Fruit fly (Drosophila melanogaster) whole organism, embryonic: ENCODE results near the gene CG12362.

Source experiments
- Asciz ChIP-seq: fragments of 200-800 bp; sonication (Bioruptor generic); optimal IDR thresholded peaks from 2 replicates; lab custom pipeline; 2017; ENCODE audit warnings: missing biosample characterization, mild to moderate bottlenecking, missing genetic modification characterization, missing genetic modification reagents
- BEAF-32 ChIP-seq: fragments of 200-800 bp; sonication (Bioruptor generic); optimal IDR thresholded peaks from 3 replicates; lab custom pipeline; 2017; ENCODE audit warnings: missing biosample characterization, missing genetic modification characterization, mild to moderate bottlenecking, moderate library complexity, missing genetic modification reagents
- CG12391 ChIP-seq: fragments of 200-800 bp; sonication (Bioruptor generic); optimal IDR thresholded peaks from 3 replicates; lab custom pipeline; 2018; ENCODE audit warnings: missing biosample characterization, mild to moderate bottlenecking, missing genetic modification characterization, moderate library complexity
- CG13287 ChIP-seq: fragments of 200-800 bp; sonication (Bioruptor generic); IDR thresholded peaks from 2 replicates; pipeline ENCODE4 v1.3.6; 2022; ENCODE audit warnings: missing biosample characterization, missing genetic modification characterization; ENCODE audit not compliant: partially characterized antibody
- CG14667 ChIP-seq: fragments of 200-800 bp; sonication (Bioruptor generic); IDR thresholded peaks from 2 replicates; pipeline ENCODE4 v1.3.6; 2022; ENCODE audit warnings: missing biosample characterization, missing genetic modification characterization
- CG15269 ChIP-seq: fragments of 200-800 bp; sonication (Bioruptor generic); optimal IDR thresholded peaks from 2 replicates; lab custom pipeline; 2018; ENCODE audit warnings: missing biosample characterization, mild to moderate bottlenecking, missing genetic modification characterization, moderate library complexity
- CG15479 ChIP-seq: fragments of 200-800 bp; sonication (Bioruptor generic); optimal IDR thresholded peaks from 3 replicates; lab custom pipeline; 2019; ENCODE audit warnings: missing biosample characterization, mild to moderate bottlenecking, missing genetic modification characterization, moderate library complexity
- CG18764 ChIP-seq: fragments of 200-800 bp; sonication (Bioruptor generic); optimal IDR thresholded peaks from 3 replicates; lab custom pipeline; 2016; ENCODE audit warnings: missing biosample characterization, missing genetic modification characterization
- CG31441 ChIP-seq: fragments of 200-800 bp; sonication (Bioruptor generic); IDR thresholded peaks from 2 replicates; pipeline ENCODE4 v1.3.6; 2022; ENCODE audit warnings: missing biosample characterization, missing genetic modification characterization
- CG6654 ChIP-seq: fragments of 200-800 bp; sonication (Bioruptor generic); optimal IDR thresholded peaks from 2 replicates; lab custom pipeline; 2017; ENCODE audit warnings: missing biosample characterization, mild to moderate bottlenecking, missing genetic modification characterization
- CG6683 ChIP-seq: fragments of 200-800 bp; sonication (Bioruptor generic); optimal IDR thresholded peaks from 2 replicates; lab custom pipeline; 2017; ENCODE audit warnings: missing biosample characterization, mild to moderate bottlenecking, missing genetic modification characterization, missing genetic modification reagents
- CG8478 ChIP-seq: fragments of >200 bp; optimal IDR thresholded peaks from 2 replicates; lab custom pipeline; 2018
- CG9437 ChIP-seq: fragments of 200-800 bp; sonication (Bioruptor generic); optimal IDR thresholded peaks from 2 replicates; lab custom pipeline; 2018; ENCODE audit warnings: missing biosample characterization, mild to moderate bottlenecking, missing genetic modification characterization
- CG9797 ChIP-seq: fragments of 200-800 bp; sonication (Bioruptor generic); optimal IDR thresholded peaks from 3 replicates; lab custom pipeline; 2018; ENCODE audit warnings: missing biosample characterization, mild to moderate bottlenecking, missing genetic modification characterization
- CTCF ChIP-seq: fragments of 200-800 bp; sonication (Bioruptor generic); optimal IDR thresholded peaks from 2 replicates; lab custom pipeline; 2017; ENCODE audit warnings: missing biosample characterization, mild to moderate bottlenecking, missing genetic modification characterization, moderate library complexity
- CkIIα-i1 ChIP-seq: fragments of 200-800 bp; sonication (Bioruptor generic); IDR thresholded peaks from 2 replicates; pipeline ENCODE4 v1.3.6; 2022; ENCODE audit warnings: missing biosample characterization, missing genetic modification characterization
- Dp ChIP-seq: fragments of 200-800 bp; sonication (Bioruptor generic); optimal IDR thresholded peaks from 2 replicates; lab custom pipeline; 2018; ENCODE audit warnings: missing biosample characterization, mild to moderate bottlenecking, missing genetic modification characterization, moderate library complexity
- E2f2 ChIP-seq: fragments of 200-800 bp; sonication (Bioruptor generic); IDR thresholded peaks from 2 replicates; pipeline ENCODE4 v1.3.6; 2022; ENCODE audit warnings: missing biosample characterization, missing genetic modification characterization
- GATAe ChIP-seq: fragments of 200-800 bp; sonication (Bioruptor generic); conservative IDR thresholded peaks from 2 replicates; pipeline ENCODE4 v1.3.6; 2022; ENCODE audit warnings: missing biosample characterization, missing genetic modification characterization
- HLH3B ChIP-seq: fragments of 200-800 bp; sonication (Bioruptor generic); IDR thresholded peaks from 2 replicates; pipeline ENCODE4 v1.3.6; 2022; ENCODE audit warnings: missing biosample characterization, missing genetic modification characterization
- Lpt ChIP-seq: fragments of >200 bp; optimal IDR thresholded peaks from 2 replicates; lab custom pipeline; 2018; ENCODE audit warnings: missing biosample characterization, missing genetic modification characterization
- Nf-YC ChIP-seq: fragments of 200-800 bp; optimal IDR thresholded peaks from 3 replicates; lab custom pipeline; 2019; ENCODE audit warnings: missing biosample characterization, mild to moderate bottlenecking, missing genetic modification characterization, moderate library complexity
- Oaz ChIP-seq: fragments of 200-800 bp; sonication (Bioruptor generic); IDR thresholded peaks from 2 replicates; pipeline ENCODE4 v1.3.6; 2022; ENCODE audit warnings: missing biosample characterization, missing genetic modification characterization
- Opbp ChIP-seq: fragments of 200-800 bp; sonication (Bioruptor generic); IDR thresholded peaks from 3 replicates; pipeline ENCODE4 v1.3.6; 2022; ENCODE audit warnings: missing biosample characterization, missing genetic modification characterization; ENCODE audit not compliant: partially characterized antibody
- Optix ChIP-seq: fragments of 200-800 bp; sonication (Bioruptor generic); IDR thresholded peaks from 3 replicates; pipeline ENCODE4 v1.3.6; 2022; ENCODE audit warnings: missing biosample characterization, missing genetic modification characterization
- amos ChIP-seq: fragments of 200-800 bp; sonication (Bioruptor generic); IDR thresholded peaks from 2 replicates; pipeline ENCODE4 v1.3.6; 2022; ENCODE audit warnings: missing biosample characterization, missing genetic modification characterization; ENCODE audit not compliant: partially characterized antibody
- ash1 ChIP-seq: fragments of 200-800 bp; sonication (Bioruptor generic); optimal IDR thresholded peaks from 2 replicates; lab custom pipeline; 2018; ENCODE audit warnings: missing biosample characterization, mild to moderate bottlenecking, missing genetic modification characterization
- ewg ChIP-seq: fragments of 200-800 bp; sonication (Bioruptor generic); optimal IDR thresholded peaks from 3 replicates; lab custom pipeline; 2017; ENCODE audit warnings: mild to moderate bottlenecking, missing biosample characterization, missing genetic modification reagents, missing genetic modification characterization
- gfzf ChIP-seq: fragments of 200-800 bp; sonication (Bioruptor generic); optimal IDR thresholded peaks from 2 replicates; lab custom pipeline; 2016; ENCODE audit warnings: missing biosample characterization, mild to moderate bottlenecking, missing genetic modification characterization, moderate library complexity
- grau ChIP-seq: fragments of 200-800 bp; optimal IDR thresholded peaks from 3 replicates; lab custom pipeline; 2019; ENCODE audit warnings: missing biosample characterization, mild to moderate bottlenecking, missing genetic modification characterization, moderate library complexity
- h ChIP-seq: fragments of >200 bp; optimal IDR thresholded peaks from 2 replicates; lab custom pipeline; 2017
- knrl ChIP-seq: fragments of 200-800 bp; sonication (Bioruptor generic); IDR thresholded peaks from 3 replicates; pipeline ENCODE4 v1.3.6; 2022; ENCODE audit warnings: missing biosample characterization, missing genetic modification characterization; ENCODE audit not compliant: partially characterized antibody
- lbe ChIP-seq: fragments of 200-800 bp; sonication (Bioruptor generic); optimal IDR thresholded peaks from 2 replicates; lab custom pipeline; 2016; ENCODE audit warnings: missing biosample characterization, mild to moderate bottlenecking, missing genetic modification characterization
- pita ChIP-seq: fragments of 200-800 bp; sonication (Bioruptor generic); optimal IDR thresholded peaks from 2 replicates; lab custom pipeline; 2017; ENCODE audit warnings: missing biosample characterization, mild to moderate bottlenecking, missing genetic modification characterization
- pzg ChIP-seq: fragments of 200-800 bp; sonication (Bioruptor generic); optimal IDR thresholded peaks from 3 replicates; lab custom pipeline; 2018; ENCODE audit warnings: missing biosample characterization, mild to moderate bottlenecking, missing genetic modification characterization, moderate library complexity
- rib ChIP-seq: fragments of 200-800 bp; sonication (Bioruptor generic); IDR thresholded peaks from 2 replicates; pipeline ENCODE4 v1.3.6; 2022; ENCODE audit warnings: missing biosample characterization, missing genetic modification characterization
- ro ChIP-seq: fragments of 200-800 bp; sonication (Bioruptor generic); IDR thresholded peaks from 2 replicates; pipeline ENCODE4 v1.3.6; 2022; ENCODE audit warnings: missing biosample characterization, missing genetic modification characterization
- schlank ChIP-seq: fragments of 200-800 bp; sonication (Bioruptor generic); optimal IDR thresholded peaks from 2 replicates; lab custom pipeline; 2018; ENCODE audit warnings: missing biosample characterization, mild to moderate bottlenecking, missing genetic modification characterization
- seq ChIP-seq: fragments of 200-800 bp; sonication (Bioruptor generic); IDR thresholded peaks from 2 replicates; pipeline ENCODE4 v1.3.6; 2022; ENCODE audit warnings: missing biosample characterization, missing genetic modification characterization
- stwl ChIP-seq: fragments of 200-800 bp; sonication (Bioruptor generic); optimal IDR thresholded peaks from 3 replicates; lab custom pipeline; 2018; ENCODE audit warnings: missing biosample characterization, mild to moderate bottlenecking, missing genetic modification characterization, moderate library complexity
- trem ChIP-seq: fragments of 200-800 bp; optimal IDR thresholded peaks from 3 replicates; lab custom pipeline; 2019; ENCODE audit warnings: missing biosample characterization, mild to moderate bottlenecking, missing genetic modification characterization, moderate library complexity
- zfh2 ChIP-seq: fragments of 200-800 bp; sonication (Bioruptor generic); optimal IDR thresholded peaks from 2 replicates; lab custom pipeline; 2016; ENCODE audit warnings: missing biosample characterization, missing genetic modification characterization

Gene CG12362

DNA sequence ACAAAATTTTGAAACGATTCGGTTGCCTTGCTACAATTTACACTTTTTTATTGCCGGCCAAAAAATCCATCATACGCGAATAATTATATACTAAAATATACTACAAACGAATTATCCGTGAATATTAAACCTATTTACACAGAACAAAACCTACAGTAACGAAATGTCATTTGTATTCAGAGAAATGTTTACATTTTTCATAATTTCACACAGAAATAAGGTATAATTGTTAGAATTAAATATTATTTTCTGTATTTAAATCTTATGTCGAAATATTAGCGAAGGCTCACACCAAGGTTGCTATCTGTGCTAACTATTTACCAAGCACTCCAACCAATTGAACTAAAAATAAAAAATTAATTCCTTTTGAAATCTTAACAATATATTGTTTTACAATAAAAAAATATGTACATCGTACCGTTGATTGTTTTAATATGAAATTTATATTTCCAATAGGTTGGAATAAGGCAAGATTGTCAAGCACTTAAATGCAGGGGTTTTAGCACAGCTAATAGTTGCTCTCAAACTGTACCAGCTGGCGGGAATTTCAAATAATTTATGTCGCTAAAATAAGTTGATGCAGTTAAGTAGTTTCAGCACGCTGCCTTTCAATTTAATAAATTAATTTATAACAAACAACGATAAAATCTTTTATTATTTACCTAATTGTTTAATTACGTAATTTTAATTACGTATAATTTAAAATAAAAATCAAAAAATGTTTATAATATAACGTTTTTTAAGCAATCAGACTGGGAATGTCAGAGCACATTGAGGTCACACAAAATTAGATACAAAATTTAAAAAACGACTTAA lies 50.6 kb downstream of the CG12362 start, which contains the start of the genes Gem3 and CG32061:
Gem3 (minus strand) TSS at position 51 of the 816 bp plus-strand sequence.
CG32061 (plus strand) TSS at position 766 of the 816 bp plus-strand sequence.
- TF ChIP-seq rib = no peak
- TF ChIP-seq ro (GFP tag; lab: Robert Waterston, UW) = no peak
- no peak for TF ChIP-seq CG12391 (tag; lab: Kevin White, UChicago)
- no peak for TF ChIP-seq ash1
- TF ChIP-seq CG6654 (GFP tag; lab: Kevin White, UChicago) = peak; percentile 98
- TF ChIP-seq CG15269 (tag; lab: Kevin White, UChicago) = no peak
- TF ChIP-seq CG6683 (GFP tag; lab: Kevin White, UChicago) = no peak
- TF ChIP-seq CG9437 (GFP tag; lab: Kevin White, UChicago) = no peak
- TF ChIP-seq Optix (GFP tag; lab: Robert Waterston, UW) = no peak
- no peak for TF ChIP-seq CG18764 (GFP tag; lab: Kevin White, UChicago)
- TF ChIP-seq stwl (tag; lab: Kevin White, UChicago) = peak; percentile 32
- no peak for TF ChIP-seq GATAe (GFP tag; lab: Robert Waterston, UW)
- peak; percentile 6 for TF ChIP-seq CG9797 (GFP tag; lab: Kevin White, UChicago)
- TF ChIP-seq HLH3B (GFP tag; lab: Robert Waterston, UW) = no peak
- no peak for TF ChIP-seq zfh2 (GFP tag; lab: Kevin White, UChicago)
- TF ChIP-seq Lpt (GFP tag; lab: Kevin White, UChicago) = no peak
- TF ChIP-seq CG13287 = peak; percentile 22; the same call in 1 of the 2 replicates
- TF ChIP-seq E2f2 (GFP tag; lab: Robert Waterston, UW) = peak; percentile 89
- TF ChIP-seq trem (tag; lab: Kevin White, UChicago) = peak; percentile 20
- TF ChIP-seq ewg (GFP tag; lab: Kevin White, UChicago) = no peak
- peak; percentile 27 for TF ChIP-seq BEAF-32 (GFP tag; lab: Kevin White, UChicago)
- TF ChIP-seq knrl (GFP tag; lab: Robert Waterston, UW) = peak; percentile 28; the same call in 1 of the 3 replicates
- TF ChIP-seq Dp (GFP tag; lab: Kevin White, UChicago) = peak; percentile 66
- TF ChIP-seq Asciz (GFP tag; lab: Kevin White, UChicago) = no peak
- TF ChIP-seq CkIIα-i1 (GFP tag; lab: Robert Waterston, UW) = no peak
- no peak for TF ChIP-seq CG31441 (GFP tag; lab: Robert Waterston, UW)
- TF ChIP-seq Nf-YC (tag; lab: Kevin White, UChicago) = no peak
- TF ChIP-seq h (lab: Kevin White, UChicago) = no peak
- peak; percentile 57 for TF ChIP-seq gfzf
- TF ChIP-seq CG15479 (GFP tag; lab: Kevin White, UChicago) = no peak
- TF ChIP-seq grau (tag; lab: Kevin White, UChicago) = no peak
- peak; percentile 44 for TF ChIP-seq CTCF (GFP tag; lab: Kevin White, UChicago)
- no peak for TF ChIP-seq CG14667 (GFP tag; lab: Robert Waterston, UW)
- TF ChIP-seq lbe = no peak
- TF ChIP-seq CG8478 (lab: Kevin White, UChicago) = peak; percentile 52
- peak; percentile 19; the same call in 1 of the 3 replicates for TF ChIP-seq Opbp (GFP tag; lab: Robert Waterston, UW)
- TF ChIP-seq pita (GFP tag; lab: Kevin White, UChicago) = peak; percentile 57
- TF ChIP-seq amos (GFP tag; lab: Robert Waterston, UW) = 0 out of 2 replicates have a peak, but pooled peaks have one; percentile 31
- peak; percentile 15 for TF ChIP-seq pzg
- no peak for TF ChIP-seq seq (GFP tag; lab: Robert Waterston, UW)
- TF ChIP-seq schlank (tag; lab: Kevin White, UChicago) = no peak
- TF ChIP-seq Oaz = no peak
- TF ChIP-seq, all 482 proteins: peak for 16
